Worm (Caenorhabditis elegans) whole organism, young adult: ENCODE measurements around the gene F55A11.4.
A peak's percentile ranks its signal among the peaks of the same experiment; 100 is the strongest.

ENCODE experiments used
- B0035.1 ChIP-seq: sonication (generic microtip); optimal IDR thresholded peaks from 2 replicates; lab custom pipeline; 2016; ENCODE audit warnings: missing genetic modification characterization, mild to moderate bottlenecking, missing compliant biosample characterization, missing genotype, missing genetic modification reagents
- B0261.1 ChIP-seq: sonication (generic microtip); optimal IDR thresholded peaks from 2 replicates; lab custom pipeline; 2016; ENCODE audit warnings: mild to moderate bottlenecking, missing genetic modification characterization, moderate library complexity, missing compliant biosample characterization
- B0336.3 ChIP-seq: fragments of 200-800 bp; sonication (Bioruptor generic); IDR thresholded peaks from 2 replicates; pipeline ENCODE4 v1.3.6; 2022; ENCODE audit warnings: missing genetic modification characterization, missing compliant biosample characterization
- F10E7.11 ChIP-seq: sonication (generic microtip); optimal IDR thresholded peaks from 2 replicates; lab custom pipeline; 2017; ENCODE audit warnings: mild to moderate bottlenecking, missing genetic modification characterization, moderate library complexity, missing compliant biosample characterization
- F22D6.2 ChIP-seq: sonication (generic microtip); optimal IDR thresholded peaks from 2 replicates; lab custom pipeline; 2016; ENCODE audit warnings: mild to moderate bottlenecking, missing genetic modification characterization, missing compliant biosample characterization
- F57A8.1 ChIP-seq: fragments of 200-800 bp; sonication (Bioruptor generic); optimal IDR thresholded peaks from 2 replicates; lab custom pipeline; 2018; ENCODE audit warnings: mild to moderate bottlenecking, missing genetic modification characterization, moderate library complexity, missing compliant biosample characterization
- K11D2.4 ChIP-seq: fragments of 200-800 bp; sonication (Bioruptor generic); IDR thresholded peaks from 2 replicates; pipeline ENCODE4 v1.3.6; 2022; ENCODE audit warnings: missing genetic modification reagents, missing genetic modification characterization, missing compliant biosample characterization
- akir-1 ChIP-seq: fragments of 200-800 bp; sonication (Bioruptor generic); optimal IDR thresholded peaks from 2 replicates; lab custom pipeline; 2018; ENCODE audit warnings: mild to moderate bottlenecking, missing genetic modification characterization, moderate library complexity, missing compliant biosample characterization
- attf-5 ChIP-seq: fragments of 200-800 bp; sonication (Bioruptor generic); optimal IDR thresholded peaks from 2 replicates; lab custom pipeline; 2018; ENCODE audit warnings: mild to moderate bottlenecking, missing genetic modification characterization, missing compliant biosample characterization
- bed-1 ChIP-seq: fragments of 200-800 bp; sonication (Bioruptor generic); IDR thresholded peaks from 2 replicates; pipeline ENCODE4 v1.3.6; 2022; ENCODE audit warnings: missing genetic modification reagents, missing genetic modification characterization, missing compliant biosample characterization
- bed-2 ChIP-seq: fragments of 200-800 bp; sonication (Bioruptor generic); IDR thresholded peaks from 2 replicates; pipeline ENCODE4 v1.3.6; 2022; ENCODE audit warnings: missing genetic modification reagents, missing genetic modification characterization, missing compliant biosample characterization
- ccch-3 ChIP-seq: fragments of 200-800 bp; sonication (Bioruptor generic); optimal IDR thresholded peaks from 2 replicates; lab custom pipeline; 2018; ENCODE audit warnings: mild to moderate bottlenecking, missing genetic modification characterization, missing compliant biosample characterization
- ceh-100 ChIP-seq: fragments of 200-800 bp; sonication (Bioruptor generic); IDR thresholded peaks from 2 replicates; pipeline ENCODE4 v1.3.6; 2022; ENCODE audit warnings: missing genetic modification reagents, missing genetic modification characterization, missing compliant biosample characterization
- ceh-27 ChIP-seq: fragments of 200-800 bp; sonication (Bioruptor generic); optimal IDR thresholded peaks from 2 replicates; lab custom pipeline; 2018; ENCODE audit warnings: mild to moderate bottlenecking, missing genetic modification characterization, moderate library complexity, missing compliant biosample characterization
- ceh-40 ChIP-seq: fragments of 200-800 bp; sonication (Bioruptor generic); IDR thresholded peaks from 2 replicates; pipeline ENCODE4 v1.3.6; 2022; ENCODE audit warnings: missing genetic modification characterization, missing compliant biosample characterization
- dox-1 ChIP-seq: fragments of 200-800 bp; sonication (Bioruptor generic); IDR thresholded peaks from 2 replicates; pipeline ENCODE4 v1.3.6; 2022; ENCODE audit warnings: missing genetic modification reagents, missing genetic modification characterization, missing compliant biosample characterization
- dpff-1 ChIP-seq: sonication (generic microtip); optimal IDR thresholded peaks from 2 replicates; lab custom pipeline; 2017; ENCODE audit warnings: mild to moderate bottlenecking, missing genetic modification characterization, missing compliant biosample characterization
- ets-4 ChIP-seq: fragments of 200-800 bp; sonication (Bioruptor generic); optimal IDR thresholded peaks from 2 replicates; lab custom pipeline; 2018; ENCODE audit warnings: mild to moderate bottlenecking, missing genetic modification characterization, missing compliant biosample characterization
- hmg-20 ChIP-seq: fragments of 200-800 bp; sonication (Bioruptor generic); IDR thresholded peaks from 2 replicates; pipeline ENCODE4 v1.3.6; 2022; ENCODE audit warnings: missing genetic modification reagents, missing genetic modification characterization, missing compliant biosample characterization
- hrde-1 ChIP-seq: sonication (generic microtip); optimal IDR thresholded peaks from 2 replicates; lab custom pipeline; 2016; ENCODE audit warnings: missing genetic modification characterization, mild to moderate bottlenecking, missing compliant biosample characterization, moderate library complexity, missing genotype, missing genetic modification reagents, borderline replicate concordance
- let-607 ChIP-seq, 2 experiments: fragments of 200-800 bp in 1 of 2; sonication (Bioruptor generic) in 1 of 2; sonication (generic microtip) in 1 of 2; optimal IDR thresholded peaks; 2 replicates each; lab custom pipeline; 2016 to 2018; ENCODE audit warnings: mild to moderate bottlenecking in 2 of 2, missing compliant biosample characterization in 2 of 2, missing genetic modification characterization in 2 of 2, moderate library complexity in 2 of 2, missing genotype in 1 of 2
- lir-1 ChIP-seq: fragments of 200-800 bp; sonication (Bioruptor generic); conservative IDR thresholded peaks from 2 replicates; pipeline ENCODE4 v1.3.6; 2022; ENCODE audit warnings: missing genetic modification reagents, missing genetic modification characterization, missing compliant biosample characterization
- madf-6 ChIP-seq: fragments of 200-800 bp; sonication (Bioruptor generic); IDR thresholded peaks from 2 replicates; pipeline ENCODE4 v1.3.6; 2022; ENCODE audit warnings: missing genetic modification reagents, missing genetic modification characterization, missing compliant biosample characterization
- madf-8 ChIP-seq: fragments of 200-800 bp; sonication (Bioruptor generic); conservative IDR thresholded peaks from 2 replicates; pipeline ENCODE4 v1.3.6; 2022; ENCODE audit warnings: missing genetic modification reagents, missing genetic modification characterization, missing compliant biosample characterization
- mel-28 ChIP-seq: sonication (generic microtip); optimal IDR thresholded peaks from 2 replicates; lab custom pipeline; 2016; ENCODE audit warnings: borderline replicate concordance, mild to moderate bottlenecking, missing genetic modification characterization, missing compliant biosample characterization
- nfya-2 ChIP-seq: fragments of 200-800 bp; sonication (Bioruptor generic); IDR thresholded peaks from 2 replicates; pipeline ENCODE4 v1.3.6; 2022; ENCODE audit warnings: missing genetic modification reagents, missing genetic modification characterization, missing compliant biosample characterization
- nhr-179 ChIP-seq: sonication (generic microtip); optimal IDR thresholded peaks from 2 replicates; lab custom pipeline; 2016; ENCODE audit warnings: mild to moderate bottlenecking, missing genetic modification characterization, missing compliant biosample characterization
- pbrm-1 ChIP-seq: fragments of 200-800 bp; sonication (Bioruptor generic); IDR thresholded peaks from 2 replicates; pipeline ENCODE4 v1.3.6; 2022; ENCODE audit warnings: missing genetic modification reagents, missing genetic modification characterization, missing compliant biosample characterization
- rcor-1 ChIP-seq: fragments of 200-800 bp; sonication (Bioruptor generic); IDR thresholded peaks from 2 replicates; pipeline ENCODE4 v1.3.6; 2022; ENCODE audit warnings: missing genetic modification reagents, missing genetic modification characterization, missing compliant biosample characterization
- repo-1 ChIP-seq: sonication (generic microtip); optimal IDR thresholded peaks from 2 replicates; lab custom pipeline; 2017; ENCODE audit warnings: mild to moderate bottlenecking, missing genetic modification characterization, missing compliant biosample characterization
- snpc-3.4 ChIP-seq: sonication (generic microtip); optimal IDR thresholded peaks from 2 replicates; lab custom pipeline; 2017; ENCODE audit warnings: missing genetic modification characterization, mild to moderate bottlenecking, missing compliant biosample characterization, antibody characterized with exemption, moderate library complexity, missing genotype, missing genetic modification reagents
- snpc-4 ChIP-seq, 5 experiments: fragments of 150-350 bp in 1 of 5; sonication (generic microtip) in 4 of 5; optimal IDR thresholded peaks; 2 replicates each; lab custom pipeline; 2014 to 2018; ENCODE audit warnings: missing genetic modification characterization in 5 of 5, missing biosample characterization in 3 of 5, antibody characterized with exemption in 2 of 5, mild to moderate bottlenecking in 2 of 5, missing compliant biosample characterization in 2 of 5, missing genotype in 2 of 5, moderate library complexity in 2 of 5, missing genetic modification reagents in 1 of 5
- tlf-1 ChIP-seq: fragments of 200-800 bp; sonication (Bioruptor generic); optimal IDR thresholded peaks from 2 replicates; lab custom pipeline; 2018; ENCODE audit warnings: mild to moderate bottlenecking, missing genetic modification characterization, missing compliant biosample characterization
- unc-62 ChIP-seq: fragments of 150-350 bp; optimal IDR thresholded peaks from 2 replicates; lab custom pipeline; 2014; ENCODE audit warnings: missing biosample characterization, missing genetic modification reagents, missing genetic modification characterization
- zfh-2 ChIP-seq: fragments of 200-800 bp; sonication (Bioruptor generic); conservative IDR thresholded peaks from 2 replicates; pipeline ENCODE4 v1.3.6; 2022; ENCODE audit warnings: missing genetic modification reagents, missing genetic modification characterization, missing compliant biosample characterization
- ztf-26 ChIP-seq: sonication (generic microtip); optimal IDR thresholded peaks from 2 replicates; lab custom pipeline; 2017; ENCODE audit warnings: missing genetic modification characterization, missing compliant biosample characterization
- ztf-28 ChIP-seq: fragments of 200-800 bp; sonication (Bioruptor generic); IDR thresholded peaks from 2 replicates; pipeline ENCODE4 v1.3.6; 2022; ENCODE audit warnings: missing genetic modification reagents, missing genetic modification characterization, missing compliant biosample characterization

F55A11.4 gene

ce11 chrV:11758635-11759034, 11.6 kb upstream of the F55A11.4 start, which contains the start of gene T04F3.3:
Gene T04F3.3 (plus strand): TSS chrV:11758935.
- TF ChIP-seq mel-28 (tag; lab: Kevin White, UChicago) (no peak), lir-1 (GFP tag; lab: Robert Waterston, UW) (no peak)

ce11 chrV:11760371-11760770, 9.9 kb upstream of the F55A11.4 start, which contains the start of gene T04F3.5:
Gene T04F3.5 (plus strand): TSS chrV:11760671.
- no peak for TF ChIP-seq bed-1 (GFP tag; lab: Robert Waterston, UW)
- TF ChIP-seq hrde-1 (tag; lab: Kevin White, UChicago): no peak
- TF ChIP-seq ztf-28 (GFP tag; lab: Robert Waterston, UW): no peak
- TF ChIP-seq let-607 (tag; optimal IDR thresholded peaks at IDR 0.05; lab: Kevin White, UChicago): no peak
- no peak for TF ChIP-seq rcor-1 (GFP tag; lab: Robert Waterston, UW)
- TF ChIP-seq ztf-26 (tag; lab: Kevin White, UChicago): no peak
- no peak for TF ChIP-seq akir-1
- no peak for TF ChIP-seq B0261.1 (tag; lab: Kevin White, UChicago)
- TF ChIP-seq F10E7.11: no peak
- no peak for TF ChIP-seq tlf-1 (GFP tag; lab: Kevin White, UChicago)
- no peak for TF ChIP-seq madf-8 (GFP tag; lab: Robert Waterston, UW)
- TF ChIP-seq K11D2.4 (GFP tag; lab: Robert Waterston, UW): no peak
- TF ChIP-seq ccch-3 (GFP tag; lab: Kevin White, UChicago): no peak
- TF ChIP-seq F22D6.2 (tag; lab: Kevin White, UChicago): no peak
- TF ChIP-seq unc-62 (GFP tag; lab: Kevin White, UChicago): no peak
- TF ChIP-seq B0035.1 (tag; lab: Kevin White, UChicago): no peak
- no peak for TF ChIP-seq snpc-3.4 (tag; lab: Kevin White, UChicago)
- no peak for TF ChIP-seq ets-4 (GFP tag; lab: Kevin White, UChicago)
- TF ChIP-seq ceh-40: no peak
- no peak for TF ChIP-seq F57A8.1 (GFP tag; lab: Kevin White, UChicago)

DNA sequence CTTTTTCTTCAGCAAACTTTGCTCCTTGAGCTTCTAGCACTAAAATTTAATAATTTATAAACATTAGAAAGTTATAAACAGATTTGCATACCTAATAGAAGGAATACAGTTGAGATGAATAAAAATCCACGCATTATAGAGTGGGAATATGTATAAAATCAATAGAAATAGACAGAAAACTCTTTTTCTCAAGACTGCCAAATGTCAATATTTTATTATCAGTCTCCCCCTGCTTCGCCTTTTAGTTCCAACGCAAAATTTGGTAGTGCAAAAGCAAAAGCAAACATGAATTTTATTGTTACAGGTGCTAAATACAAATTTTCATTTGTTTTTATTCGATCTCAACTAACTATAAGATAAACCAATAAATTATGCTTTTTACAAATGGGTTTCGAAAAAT, 7.4 kb upstream of the F55A11.4 start, which contains the start of gene T04F3.4:
Gene T04F3.4 (minus strand): TSS at position 187 of the 400 bp plus-strand sequence.
- TF ChIP-seq snpc-3.4 (tag; lab: Kevin White, UChicago) (peak; percentile 3), attf-5 (GFP tag; lab: Kevin White, UChicago) (no peak), dpff-1 (tag; lab: Kevin White, UChicago) (no peak), zfh-2 (GFP tag; lab: Robert Waterston, UW) (no peak), hmg-20 (GFP tag; lab: Robert Waterston, UW) (no peak), bed-2 (GFP tag; lab: Robert Waterston, UW) (no peak), ceh-100 (GFP tag; lab: Robert Waterston, UW) (no peak), dox-1 (no peak), let-607 (tag; optimal IDR thresholded peaks at IDR 0.05; lab: Kevin White, UChicago) (peak; percentile 56 to 86), nfya-2 (GFP tag; lab: Robert Waterston, UW) (no peak), B0336.3 (GFP tag; lab: Robert Waterston, UW) (no peak), ceh-27 (no peak), pbrm-1 (no peak), madf-6 (no peak), repo-1 (tag; lab: Kevin White, UChicago) (no peak), madf-8 (GFP tag; lab: Robert Waterston, UW) (no peak), nhr-179 (no peak), snpc-4 (GFP tag; optimal IDR thresholded peaks at IDR 0.05; lab: Kevin White, UChicago) (no peak), snpc-4 (tag; optimal IDR thresholded peaks at IDR 0.05; lab: Kevin White, UChicago) (peak in 1 of 4 experiments; percentile 2)
